Worm (Caenorhabditis elegans): Measurements from ENCODE around the gene F49E8.7.

Gene F49E8.7

DNA sequence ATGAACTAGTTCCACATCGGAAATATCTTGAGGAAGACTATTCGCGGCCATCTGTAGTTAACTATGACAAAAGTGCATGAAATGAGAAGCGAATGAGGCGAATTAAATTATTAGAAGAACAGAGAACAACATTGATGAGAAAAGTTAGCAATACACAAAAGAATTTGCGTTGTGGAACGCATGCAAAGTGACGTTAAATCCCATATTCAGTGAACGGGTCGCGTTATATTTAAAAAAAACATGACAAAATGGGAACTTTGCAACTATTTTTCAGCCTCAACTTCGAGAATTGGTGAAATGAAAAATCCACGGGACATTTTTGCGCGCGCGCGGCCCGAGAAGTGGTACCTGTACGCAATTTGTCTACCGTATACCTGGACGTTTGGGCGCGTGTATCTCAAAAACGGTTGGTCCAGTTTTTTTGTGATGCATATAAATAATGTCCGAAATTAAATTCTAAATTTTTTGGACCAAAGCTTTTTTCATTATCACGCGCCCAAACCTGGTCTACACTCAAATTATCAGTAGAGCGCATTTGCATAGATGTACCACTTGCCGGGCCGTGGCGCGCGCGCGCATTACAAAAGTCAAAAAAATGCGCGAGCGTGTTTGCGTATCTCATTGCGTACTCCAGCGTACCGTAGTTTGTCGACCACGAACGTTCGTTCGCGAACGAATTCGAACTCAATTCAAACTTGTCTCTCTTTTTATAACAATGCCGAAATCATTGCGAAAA is 8.2 kb downstream of the F49E8.7 start, which contains the start of the genes cdd-2 and oef-1 (continued):
- no peak for TF ChIP-seq T26A5.8 (tag; optimal IDR thresholded peaks at IDR 0.05)
- no peak for TF ChIP-seq K12H6.12 (tag; optimal IDR thresholded peaks at IDR 0.05)
- TF ChIP-seq T07F8.4 (tag; optimal IDR thresholded peaks at IDR 0.05), result no peak
- TF ChIP-seq snpc-1.3 (tag; optimal IDR thresholded peaks at IDR 0.05; ENCODE audit: insufficient read depth), result no peak
- TF ChIP-seq B0035.1 (tag; optimal IDR thresholded peaks at IDR 0.05), result no peak
- TF ChIP-seq rpc-1 (optimal IDR thresholded peaks at IDR 0.05), result no peak
- no peak for TF ChIP-seq rpc-1 (tag; optimal IDR thresholded peaks at IDR 0.05)
- no peak for TF ChIP-seq ccch-3 (GFP tag; optimal IDR thresholded peaks at IDR 0.05)
- no peak for TF ChIP-seq lin-35 (GFP tag; optimal IDR thresholded peaks at IDR 0.05)
- TF ChIP-seq mcd-1 (GFP tag; IDR thresholded peaks at IDR 0.05), result peak; percentile 94
- peak; percentile 58 for TF ChIP-seq attf-3 (GFP tag; conservative IDR thresholded peaks at IDR 0.05)
- TF ChIP-seq aptf-2 (GFP tag; conservative IDR thresholded peaks at IDR 0.05), result peak; percentile 44; the same call in 1 of the 2 replicates
- peak; percentile 85 for TF ChIP-seq F33H1.4 (GFP tag; IDR thresholded peaks at IDR 0.05)
- TF ChIP-seq zim-3 (tag; optimal IDR thresholded peaks at IDR 0.05), result no peak
- no peak for TF ChIP-seq sea-2 (GFP tag; IDR thresholded peaks at IDR 0.05)
- no peak for TF ChIP-seq nhr-120 (GFP tag; IDR thresholded peaks at IDR 0.05)
- TF ChIP-seq Y53F4B.3 (GFP tag; IDR thresholded peaks at IDR 0.05), result no peak
- no peak for TF ChIP-seq nfya-2 (GFP tag; IDR thresholded peaks at IDR 0.05)
- TF ChIP-seq lin-26 (GFP tag; IDR thresholded peaks at IDR 0.05), result peak; percentile 73; the same call in 1 of the 2 replicates
- TF ChIP-seq atf-7 (tag; optimal IDR thresholded peaks at IDR 0.05), result no peak
- TF ChIP-seq ztf-25 (GFP tag; IDR thresholded peaks at IDR 0.05), result no peak
- TF ChIP-seq tlf-1 (GFP tag; optimal IDR thresholded peaks at IDR 0.05), result peak; percentile 85
- TF ChIP-seq D2030.7 (GFP tag; IDR thresholded peaks at IDR 0.05), result peak; percentile 96
- no peak for TF ChIP-seq snpc-1.1 (tag; optimal IDR thresholded peaks at IDR 0.05; ENCODE audit: insufficient read depth)
- TF ChIP-seq sptf-2 (GFP tag; optimal IDR thresholded peaks at IDR 0.05), result no peak
- TF ChIP-seq repo-1 (tag; optimal IDR thresholded peaks at IDR 0.05), result no peak
- peak; percentile 87 for TF ChIP-seq lir-1 (GFP tag; conservative IDR thresholded peaks at IDR 0.05)
- TF ChIP-seq unc-130 (GFP tag; optimal IDR thresholded peaks at IDR 0.05), result peak; percentile 44
- peak; percentile 78; the same call in 1 of the 2 replicates for TF ChIP-seq C17E4.6 (GFP tag; IDR thresholded peaks at IDR 0.05)
- TF ChIP-seq athp-1 (tag; optimal IDR thresholded peaks at IDR 0.05), result peak; percentile 76
- no peak for TF ChIP-seq ceh-27 (GFP tag; optimal IDR thresholded peaks at IDR 0.05)
- TF ChIP-seq ceh-58 (GFP tag; IDR thresholded peaks at IDR 0.05), result no peak
- peak; percentile 45 for TF ChIP-seq ztf-18 (tag; optimal IDR thresholded peaks at IDR 0.05)
- peak; percentile 84 for TF ChIP-seq rcor-1 (GFP tag; IDR thresholded peaks at IDR 0.05)
- no peak for TF ChIP-seq hmg-20 (GFP tag; IDR thresholded peaks at IDR 0.05)
- TF ChIP-seq tbp1 (GFP tag; optimal IDR thresholded peaks at IDR 0.05), result peak; percentile 53
- TF ChIP-seq C06A6.2 (GFP tag; conservative IDR thresholded peaks at IDR 0.05), result no peak
- peak; percentile 94 for TF ChIP-seq Y79H2A.3 (GFP tag; conservative IDR thresholded peaks at IDR 0.05)
- TF ChIP-seq ets-4 (GFP tag; optimal IDR thresholded peaks at IDR 0.05), result no peak
- no peak for TF ChIP-seq lag-1 (GFP tag; IDR thresholded peaks at IDR 0.05)
- peak; percentile 92 for TF ChIP-seq efl-1 (GFP tag; optimal IDR thresholded peaks at IDR 0.05)
- TF ChIP-seq hmg-1.2 (GFP tag; IDR thresholded peaks at IDR 0.05), result peak; percentile 81
- TF ChIP-seq sdz-38 (tag; optimal IDR thresholded peaks at IDR 0.05), result no peak
- no peak for TF ChIP-seq hlh-26 (GFP tag; conservative IDR thresholded peaks at IDR 0.05)
- TF ChIP-seq cebp-2 (GFP tag; IDR thresholded peaks at IDR 0.05), result 0 out of 2 replicates have a peak, but pooled peaks have one; percentile 16
- TF ChIP-seq lsy-27 (tag; optimal IDR thresholded peaks at IDR 0.05; ENCODE audit: borderline replicate concordance, insufficient read depth), result no peak
- no peak for TF ChIP-seq akir-1 (GFP tag; optimal IDR thresholded peaks at IDR 0.05)
- no peak for TF ChIP-seq madf-10 (tag; optimal IDR thresholded peaks at IDR 0.05)

Measured in whole organism, young adult.